Worm (Caenorhabditis elegans): ENCODE measurements around the gene F14D2.8.

The F14D2.8 gene

ce11 chrII:3347940-3348610, 1.6 kb downstream of the F14D2.8 start, which contains the start of the genes F14D2.14 and bath-29:
F14D2.14 (minus strand) TSS chrII:3347990.
bath-29 (plus strand) TSS chrII:3348560.
- TF ChIP-seq unc-62 (GFP tag; optimal IDR thresholded peaks at IDR 0.05) = no peak

ce11 chrII:3346328-3346780, 3.3 kb downstream of the F14D2.8 start, which contains the start of gene bath-30:
bath-30 (minus strand) TSS chrII:3346378.
- no peak for TF ChIP-seq unc-62 (GFP tag; optimal IDR thresholded peaks at IDR 0.05)

ce11 chrII:3344917-3345316, 4.8 kb downstream of the F14D2.8 start, which contains the start of gene bath-28:
bath-28 (minus strand) TSS chrII:3344967.
- TF ChIP-seq unc-62 (GFP tag; optimal IDR thresholded peaks at IDR 0.05) = no peak

- no peak for TF ChIP-seq unc-62 (GFP tag; optimal IDR thresholded peaks at IDR 0.05)
Measured at ce11 chrII:3343714-3344113, 6.0 kb downstream of the F14D2.8 start, which contains the start of gene F14D2.15. F14D2.15 (minus strand) TSS chrII:3343814.

- TF ChIP-seq unc-62 (GFP tag; optimal IDR thresholded peaks at IDR 0.05) = no peak
Measured at ce11 chrII:3341989-3342388, 7.7 kb downstream of the F14D2.8 start, which contains the start of gene F14D2.11. F14D2.11 (minus strand) TSS chrII:3342089.

- no peak for TF ChIP-seq unc-62 (GFP tag; optimal IDR thresholded peaks at IDR 0.05)
Measured at ce11 chrII:3340818-3341217, 8.9 kb downstream of the F14D2.8 start.

- no peak for TF ChIP-seq unc-62 (GFP tag; optimal IDR thresholded peaks at IDR 0.05)
Measured at ce11 chrII:3340251-3340650, 9.4 kb downstream of the F14D2.8 start, which contains the start of gene F14D2.5. F14D2.5 (plus strand) TSS chrII:3340551.

- no peak for TF ChIP-seq unc-62 (GFP tag; optimal IDR thresholded peaks at IDR 0.05)
Measured at ce11 chrII:3338556-3338955, 11.1 kb downstream of the F14D2.8 start, which contains the start of gene F14D2.7. F14D2.7 (minus strand) TSS chrII:3338656.

ce11 chrII:3337039-3337438, 12.6 kb downstream of the F14D2.8 start, which contains the start of gene F14D2.19:
F14D2.19 (minus strand) TSS chrII:3337139.
- TF ChIP-seq unc-62 (GFP tag; optimal IDR thresholded peaks at IDR 0.05) = no peak

- no peak for TF ChIP-seq unc-62 (GFP tag; optimal IDR thresholded peaks at IDR 0.05)
Measured at ce11 chrII:3332039-3332438, 17.6 kb downstream of the F14D2.8 start, which contains the start of gene irld-27. irld-27 (plus strand) TSS chrII:3332339.

- TF ChIP-seq unc-62 (GFP tag; optimal IDR thresholded peaks at IDR 0.05) = no peak
Measured at ce11 chrII:3327104-3327503, 22.6 kb downstream of the F14D2.8 start, which contains the start of gene Y46D2A.3. Y46D2A.3 (minus strand) TSS chrII:3327204.

ce11 chrII:3323179-3323578, 26.5 kb downstream of the F14D2.8 start, which contains the start of gene Y46D2A.2:
Y46D2A.2 (minus strand) TSS chrII:3323279.
- no peak for TF ChIP-seq unc-62 (GFP tag; optimal IDR thresholded peaks at IDR 0.05)

ce11 chrII:3322257-3322656, 27.4 kb downstream of the F14D2.8 start, which contains the start of gene Y46D2A.1:
Y46D2A.1 (plus strand) TSS chrII:3322557.
- no peak for TF ChIP-seq unc-62 (GFP tag; optimal IDR thresholded peaks at IDR 0.05)

ce11 chrII:3318839-3319238, 30.8 kb downstream of the F14D2.8 start:
- TF ChIP-seq unc-62 (GFP tag; optimal IDR thresholded peaks at IDR 0.05) = no peak

- no peak for TF ChIP-seq unc-62 (GFP tag; optimal IDR thresholded peaks at IDR 0.05)
Measured at ce11 chrII:3313442-3313841, 36.2 kb downstream of the F14D2.8 start, which contains the start of gene F39E9.6. F39E9.6 (minus strand) TSS chrII:3313542.

ce11 chrII:3310957-3311657, 38.6 kb downstream of the F14D2.8 start:
- no peak for TF ChIP-seq unc-62 (GFP tag; optimal IDR thresholded peaks at IDR 0.05)

Data from whole organism, dauer.